Worm (Caenorhabditis elegans) whole organism, L3 larva: ENCODE results near the gene acbp-3.

ENCODE experiments used
- R02D3.7 ChIP-seq: fragments of 150-350 bp; optimal IDR thresholded peaks from 2 replicates; lab custom pipeline; 2014; ENCODE audit warnings: missing biosample characterization, missing genetic modification characterization
- ZK546.5 ChIP-seq: sonication (generic microtip); optimal IDR thresholded peaks from 2 replicates; lab custom pipeline; 2017; ENCODE audit warnings: missing biosample characterization, missing genetic modification characterization
- aly-2 ChIP-seq: fragments of 150-350 bp; optimal IDR thresholded peaks from 2 replicates; lab custom pipeline; 2014; ENCODE audit warnings: missing biosample characterization, missing genetic modification characterization
- ama-1 ChIP-seq: fragments of 150-350 bp; optimal IDR thresholded peaks from 2 replicates; lab custom pipeline; 2018
- ceh-16 ChIP-seq: sonication (generic microtip); optimal IDR thresholded peaks from 2 replicates; lab custom pipeline; 2017; ENCODE audit warnings: missing biosample characterization, missing genetic modification characterization
- ceh-28 ChIP-seq: fragments of 150-350 bp; optimal IDR thresholded peaks from 2 replicates; lab custom pipeline; 2014; ENCODE audit warnings: missing biosample characterization, missing genetic modification reagents, missing genetic modification characterization
- ceh-82 ChIP-seq: fragments of 150-350 bp; optimal IDR thresholded peaks from 2 replicates; lab custom pipeline; 2014; ENCODE audit warnings: missing biosample characterization, missing genetic modification characterization
- daf-12 ChIP-seq: fragments of 150-350 bp; optimal IDR thresholded peaks from 2 replicates; lab custom pipeline; 2014; ENCODE audit warnings: missing biosample characterization, missing genetic modification reagents, missing genetic modification characterization
- egl-27 ChIP-seq: sonication (generic microtip); optimal IDR thresholded peaks from 4 replicates; lab custom pipeline; 2017; ENCODE audit warnings: missing biosample characterization, missing genetic modification reagents, missing genetic modification characterization
- egl-5 ChIP-seq: fragments of 150-350 bp; optimal IDR thresholded peaks from 2 replicates; lab custom pipeline; 2017; ENCODE audit warnings: missing biosample characterization, missing genetic modification reagents, missing genetic modification characterization, inconsistent platforms
- elt-1 ChIP-seq: fragments of 150-350 bp; optimal IDR thresholded peaks from 2 replicates; lab custom pipeline; 2014; ENCODE audit warnings: missing biosample characterization, missing genetic modification characterization
- elt-2 ChIP-seq: sonication (generic microtip); optimal IDR thresholded peaks from 2 replicates; lab custom pipeline; 2016; ENCODE audit warnings: missing genetic modification reagents, mild to moderate bottlenecking, missing genetic modification characterization, missing compliant biosample characterization
- eor-1 ChIP-seq, 2 experiments: fragments of 150-350 bp; optimal IDR thresholded peaks; 2 replicates each; lab custom pipeline; 2014 to 2018; ENCODE audit warnings: missing biosample characterization in 2 of 2, missing genetic modification characterization in 2 of 2
- fkh-10 ChIP-seq: sonication (generic microtip); optimal IDR thresholded peaks from 2 replicates; lab custom pipeline; 2017; ENCODE audit warnings: missing biosample characterization, missing genetic modification reagents, missing genetic modification characterization
- fkh-2 ChIP-seq: fragments of 150-350 bp; optimal IDR thresholded peaks from 2 replicates; lab custom pipeline; 2014; ENCODE audit warnings: missing biosample characterization, missing genetic modification reagents, missing genetic modification characterization
- hmg-11 ChIP-seq: sonication (generic microtip); optimal IDR thresholded peaks from 2 replicates; lab custom pipeline; 2016; ENCODE audit warnings: missing genetic modification characterization, missing compliant biosample characterization
- jun-1 ChIP-seq: fragments of 150-350 bp; optimal IDR thresholded peaks from 2 replicates; lab custom pipeline; 2014; ENCODE audit warnings: missing biosample characterization, missing genetic modification reagents, missing genetic modification characterization
- lin-39 ChIP-seq: fragments of 150-350 bp; optimal IDR thresholded peaks from 2 replicates; lab custom pipeline; 2018; ENCODE audit warnings: missing biosample characterization, missing genetic modification reagents, missing genetic modification characterization
- nfya-1 ChIP-seq: sonication (generic microtip); optimal IDR thresholded peaks from 2 replicates; lab custom pipeline; 2017; ENCODE audit warnings: missing genetic modification characterization, mild to moderate bottlenecking, missing compliant biosample characterization, antibody characterized with exemption, moderate library complexity; ENCODE audit not compliant: insufficient read depth
- nhr-11 ChIP-seq: fragments of 150-350 bp; optimal IDR thresholded peaks from 2 replicates; lab custom pipeline; 2014; ENCODE audit warnings: missing biosample characterization, missing genetic modification characterization
- nhr-237 ChIP-seq: fragments of 150-350 bp; optimal IDR thresholded peaks from 2 replicates; lab custom pipeline; 2014; ENCODE audit warnings: missing biosample characterization, missing genetic modification characterization
- nhr-67 ChIP-seq: fragments of 150-350 bp; optimal IDR thresholded peaks from 2 replicates; lab custom pipeline; 2014; ENCODE audit warnings: missing biosample characterization, missing genetic modification characterization
- nhr-76 ChIP-seq: fragments of 150-350 bp; sonication (generic microtip); optimal IDR thresholded peaks from 5 replicates; lab custom pipeline; 2014; ENCODE audit warnings: missing biosample characterization, missing genetic modification characterization
- pqm-1 ChIP-seq: fragments of 150-350 bp; optimal IDR thresholded peaks from 2 replicates; lab custom pipeline; 2017; ENCODE audit warnings: missing biosample characterization, missing genetic modification characterization, inconsistent platforms
- sea-2 ChIP-seq: fragments of 150-350 bp; sonication (generic microtip); optimal IDR thresholded peaks from 4 replicates; lab custom pipeline; 2014; ENCODE audit warnings: missing biosample characterization, missing genetic modification reagents, missing genetic modification characterization
- skn-1 ChIP-seq: fragments of 150-350 bp; optimal IDR thresholded peaks from 2 replicates; lab custom pipeline; 2014; ENCODE audit warnings: missing biosample characterization, missing genetic modification characterization
- snpc-4 ChIP-seq: fragments of 150-350 bp; optimal IDR thresholded peaks from 2 replicates; lab custom pipeline; 2014; ENCODE audit warnings: missing biosample characterization, missing genetic modification characterization
- tbx-2 ChIP-seq: sonication (generic microtip); optimal IDR thresholded peaks from 2 replicates; lab custom pipeline; 2016; ENCODE audit warnings: mild to moderate bottlenecking, missing genetic modification characterization, missing compliant biosample characterization
- unc-62 ChIP-seq: fragments of 150-350 bp; sonication (generic microtip); optimal IDR thresholded peaks from 4 replicates; lab custom pipeline; 2014; ENCODE audit warnings: missing biosample characterization, missing genetic modification reagents, missing genetic modification characterization
- zag-1 ChIP-seq: fragments of 150-350 bp; optimal IDR thresholded peaks from 2 replicates; lab custom pipeline; 2014; ENCODE audit warnings: missing biosample characterization, missing genetic modification characterization
- ztf-11 ChIP-seq: fragments of 150-350 bp; optimal IDR thresholded peaks from 2 replicates; lab custom pipeline; 2014; ENCODE audit warnings: missing biosample characterization, missing genetic modification characterization
- ztf-4 ChIP-seq: fragments of 150-350 bp; optimal IDR thresholded peaks from 2 replicates; lab custom pipeline; 2014; ENCODE audit warnings: missing biosample characterization, missing genetic modification characterization

The acbp-3 gene

DNA sequence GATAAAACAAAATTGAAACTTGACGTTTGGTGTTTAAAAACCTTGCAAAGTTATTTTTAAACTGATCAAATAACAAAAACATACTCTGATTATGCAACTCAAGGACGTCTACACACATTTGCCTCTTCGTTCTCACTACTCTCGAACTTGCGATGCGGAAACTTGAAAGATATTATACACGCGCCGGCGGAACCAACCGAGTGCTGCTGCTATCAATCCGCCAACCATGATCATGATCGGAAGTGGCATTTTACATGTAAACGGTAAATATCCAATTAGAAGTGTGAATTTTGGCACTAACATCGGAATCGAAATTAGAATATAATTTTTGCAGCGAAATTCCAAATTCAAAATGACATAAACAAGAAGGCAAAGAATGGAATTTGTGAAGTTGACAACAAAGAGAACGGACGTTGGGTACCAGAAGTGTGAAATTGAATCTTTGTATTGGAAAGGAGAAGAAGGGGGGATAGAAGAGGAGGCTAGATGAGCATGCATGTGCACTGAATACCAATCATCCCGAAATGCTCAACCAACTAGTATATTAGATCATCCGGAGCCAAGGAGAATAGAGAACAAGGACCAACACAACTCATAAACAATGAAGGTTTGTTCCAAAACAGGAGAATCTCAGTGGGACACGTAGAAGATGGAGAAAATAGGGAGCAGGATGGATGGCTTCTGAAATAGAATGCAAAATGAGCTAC is 30.4 kb downstream of the acbp-3 start:
- TF ChIP-seq ztf-4 (tag; lab: Kevin White, UChicago) (no peak), eor-1 (tag; optimal IDR thresholded peaks at IDR 0.05; lab: Kevin White, UChicago) (no peak), ama-1 (lab: Kevin White, UChicago) (no peak), nfya-1 (tag; lab: Kevin White, UChicago) (no peak), ceh-28 (tag; lab: Kevin White, UChicago) (no peak), skn-1 (tag; lab: Kevin White, UChicago) (no peak), nhr-237 (tag; lab: Kevin White, UChicago) (no peak), fkh-2 (no peak), lin-39 (no peak), fkh-10 (GFP tag; lab: Kevin White, UChicago) (no peak), egl-5 (no peak), jun-1 (tag; lab: Kevin White, UChicago) (no peak), elt-2 (no peak), ceh-16 (tag; lab: Kevin White, UChicago) (no peak)

DNA sequence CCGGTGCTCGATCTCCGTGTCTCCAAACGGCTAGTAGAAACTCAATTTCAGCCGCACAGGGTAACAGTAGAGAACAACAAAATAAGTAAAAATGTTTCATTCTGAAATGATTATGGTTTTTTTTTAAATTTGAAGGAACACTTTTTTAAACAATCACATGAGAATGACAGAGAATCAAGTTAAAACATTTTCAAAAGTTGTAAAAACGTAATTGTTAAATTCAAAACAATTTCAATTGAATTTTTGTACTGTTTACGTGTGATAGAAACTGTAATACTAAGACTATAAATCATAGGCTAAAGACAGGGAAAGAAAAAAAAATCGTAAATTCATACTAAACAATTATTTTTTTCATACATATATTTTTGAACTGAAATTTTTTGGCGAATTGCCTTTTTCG is 38.2 kb downstream of the acbp-3 start, which contains the start of gene pho-7:
Gene pho-7, minus strand, starts transcription at position 101 of the 400 bp plus-strand sequence.
- no peak for TF ChIP-seq daf-12

DNA sequence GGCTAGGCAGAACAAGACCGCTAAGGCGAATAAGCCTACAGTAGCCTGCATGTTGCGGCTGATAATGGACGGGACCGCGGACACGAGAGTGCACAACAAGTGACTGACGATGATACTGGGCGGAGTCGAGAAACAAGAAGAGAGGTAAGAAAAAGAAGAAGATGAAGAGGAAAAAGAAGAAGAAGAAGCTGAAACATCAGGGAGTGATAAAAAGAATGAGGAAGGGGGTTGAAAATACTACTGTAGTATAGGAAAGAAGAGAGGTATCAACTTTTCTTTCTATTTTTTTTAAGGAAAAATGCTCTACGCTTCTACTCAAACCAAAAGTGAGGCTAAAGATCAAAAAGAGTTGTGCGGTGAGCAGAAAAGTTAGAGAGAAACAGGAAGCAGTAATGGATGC is 45.8 kb downstream of the acbp-3 start, which contains the start of gene T21B6.3:
Gene T21B6.3, minus strand, starts transcription at position 101 of the 400 bp plus-strand sequence.
- TF ChIP-seq nhr-67 (tag; lab: Kevin White, UChicago) (no peak), unc-62 (GFP tag; lab: Kevin White, UChicago) (no peak), nhr-76 (tag; lab: Kevin White, UChicago) (no peak), elt-2 (no peak), elt-1 (no peak), snpc-4 (tag; lab: Kevin White, UChicago) (no peak), fkh-10 (GFP tag; lab: Kevin White, UChicago) (no peak)

DNA sequence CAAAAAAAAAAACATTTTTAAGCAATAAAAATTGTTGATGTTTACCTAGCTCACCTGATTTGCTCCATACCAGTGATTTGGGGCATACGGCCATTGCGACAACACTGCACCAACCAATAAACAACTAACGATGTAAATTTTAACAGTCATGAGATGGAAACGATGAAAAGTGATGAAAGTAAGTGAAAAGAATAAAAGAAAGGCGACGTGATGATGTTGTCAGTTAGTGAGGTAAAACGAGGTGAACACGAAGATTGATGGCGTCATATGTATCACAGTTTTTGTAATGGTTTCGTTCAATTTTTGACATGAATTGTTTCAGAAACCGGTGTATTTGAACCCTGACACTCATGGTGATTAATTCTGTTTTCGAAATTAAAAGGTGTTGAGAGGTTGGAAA is 48.1 kb downstream of the acbp-3 start, which contains the start of gene K09C8.7:
Gene K09C8.7, minus strand, starts transcription at position 226 of the 400 bp plus-strand sequence.
- TF ChIP-seq nhr-237 (tag; lab: Kevin White, UChicago) (no peak), hmg-11 (tag; lab: Kevin White, UChicago) (no peak), nhr-11 (no peak), aly-2 (no peak), egl-27 (tag; lab: Kevin White, UChicago) (no peak), nfya-1 (tag; lab: Kevin White, UChicago) (no peak), ztf-4 (tag; lab: Kevin White, UChicago) (no peak), nhr-67 (tag; lab: Kevin White, UChicago) (no peak), sea-2 (no peak)

DNA sequence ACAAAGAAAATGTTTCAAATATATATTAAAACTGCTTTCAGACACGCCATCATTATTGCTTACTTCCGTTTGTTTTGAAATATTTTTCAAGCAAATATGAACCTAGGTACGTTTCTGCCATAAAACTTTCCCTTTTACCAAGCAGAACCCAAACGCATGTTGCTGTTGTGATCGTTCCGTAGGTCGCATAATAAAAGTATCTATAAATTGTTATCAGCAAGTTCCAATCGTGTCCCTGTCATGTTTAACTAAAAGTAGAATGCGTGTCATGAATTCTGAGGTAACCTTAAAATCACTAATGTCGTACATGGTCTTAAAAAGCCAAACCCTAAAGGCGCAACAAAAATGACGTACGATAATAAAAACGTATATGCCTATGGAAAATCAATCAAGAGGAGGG is 48.9 kb downstream of the acbp-3 start:
- TF ChIP-seq nhr-237 (tag; lab: Kevin White, UChicago) (no peak), ZK546.5 (tag; lab: Kevin White, UChicago) (no peak), ztf-11 (tag; lab: Kevin White, UChicago) (no peak), skn-1 (tag; lab: Kevin White, UChicago) (no peak), daf-12 (no peak), elt-2 (peak; percentile 63), egl-5 (no peak), pqm-1 (peak; percentile 19), R02D3.7 (no peak), snpc-4 (tag; lab: Kevin White, UChicago) (no peak), elt-1 (no peak)
- TF ChIP-seq, all 47 proteins: peak for 2

DNA sequence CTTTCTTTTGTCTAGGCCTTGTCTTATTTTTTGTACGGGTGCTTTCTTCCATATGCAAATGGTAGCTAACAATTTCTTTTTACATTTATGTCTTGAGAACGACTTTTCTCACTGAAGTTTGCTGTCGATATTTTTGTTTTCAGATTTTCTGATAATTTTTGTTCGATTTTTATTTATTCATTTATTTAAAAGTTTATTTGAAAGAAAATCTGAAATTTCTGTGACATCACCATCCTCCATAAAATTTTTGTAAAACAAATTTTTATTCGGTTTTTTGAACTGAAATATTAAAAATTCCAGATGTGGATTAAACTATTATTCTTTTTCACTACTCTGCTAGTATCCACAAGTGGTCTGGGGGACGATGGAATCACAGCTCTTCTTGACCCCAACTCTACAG is 50.8 kb downstream of the acbp-3 start, which contains the start of gene pbo-4:
Gene pbo-4, plus strand, starts transcription at position 301 of the 400 bp plus-strand sequence.
- no peak for TF ChIP-seq skn-1 (tag; lab: Kevin White, UChicago)
- TF ChIP-seq eor-1 (tag; optimal IDR thresholded peaks at IDR 0.05; lab: Kevin White, UChicago), result no peak
- TF ChIP-seq tbx-2, result no peak
- TF ChIP-seq zag-1 (tag; lab: Kevin White, UChicago), result no peak
- no peak for TF ChIP-seq ceh-16 (tag; lab: Kevin White, UChicago)
- no peak for TF ChIP-seq ceh-82
